Fruit fly (Drosophila melanogaster) whole organism, embryonic: Measurements from ENCODE around the gene Tasp1.

Source experiments
- Adf1 ChIP-seq: fragments of 200-800 bp; sonication (Bioruptor generic); IDR thresholded peaks from 2 replicates; pipeline ENCODE4 v1.3.6; 2022; ENCODE audit warnings: missing biosample characterization, missing genetic modification characterization
- Atf-2 ChIP-seq: fragments of 200-800 bp; sonication (Bioruptor generic); optimal IDR thresholded peaks from 2 replicates; lab custom pipeline; 2016; ENCODE audit warnings: missing biosample characterization, missing genetic modification characterization
- Atf6 ChIP-seq: fragments of 200-800 bp; sonication (Bioruptor generic); IDR thresholded peaks from 2 replicates; pipeline ENCODE4 v1.3.6; 2022; ENCODE audit warnings: missing biosample characterization, missing genetic modification characterization
- B-H2 ChIP-seq: fragments of 200-800 bp; sonication (Bioruptor generic); optimal IDR thresholded peaks from 2 replicates; lab custom pipeline; 2018; ENCODE audit warnings: missing biosample characterization, mild to moderate bottlenecking, missing genetic modification characterization
- CG10462 ChIP-seq: fragments of 200-800 bp; sonication (Bioruptor generic); optimal IDR thresholded peaks from 2 replicates; lab custom pipeline; 2016; ENCODE audit warnings: missing biosample characterization, missing genetic modification characterization
- CG10654 ChIP-seq: fragments of 200-800 bp; sonication (Bioruptor generic); optimal IDR thresholded peaks from 2 replicates; lab custom pipeline; 2016; ENCODE audit warnings: missing biosample characterization, missing genetic modification characterization
- CG1233 ChIP-seq: fragments of 200-800 bp; sonication (Bioruptor generic); optimal IDR thresholded peaks from 4 replicates; lab custom pipeline; 2018; ENCODE audit warnings: missing biosample characterization, mild to moderate bottlenecking, missing genetic modification characterization
- CG13894 ChIP-seq: fragments of 200-800 bp; sonication (Bioruptor generic); optimal IDR thresholded peaks from 3 replicates; lab custom pipeline; 2018; ENCODE audit warnings: missing biosample characterization, mild to moderate bottlenecking, missing genetic modification characterization, moderate library complexity
- CG14441 ChIP-seq: fragments of 200-800 bp; sonication (Bioruptor generic); IDR thresholded peaks from 2 replicates; pipeline ENCODE4 v1.3.6; 2022; ENCODE audit warnings: missing biosample characterization, missing genetic modification characterization
- CG14710 ChIP-seq: fragments of 200-800 bp; sonication (Bioruptor generic); optimal IDR thresholded peaks from 3 replicates; lab custom pipeline; 2019; ENCODE audit warnings: missing biosample characterization, mild to moderate bottlenecking, missing genetic modification characterization, moderate library complexity
- CG1647 ChIP-seq: fragments of 200-800 bp; sonication (Bioruptor generic); optimal IDR thresholded peaks from 3 replicates; lab custom pipeline; 2016; ENCODE audit warnings: missing biosample characterization, missing genetic modification characterization
- CG17385 ChIP-seq: fragments of 200-800 bp; sonication (Bioruptor generic); optimal IDR thresholded peaks from 3 replicates; lab custom pipeline; 2018; ENCODE audit warnings: missing biosample characterization, mild to moderate bottlenecking, missing genetic modification characterization
- CG2116 ChIP-seq: fragments of 200-800 bp; sonication (Bioruptor generic); optimal IDR thresholded peaks from 3 replicates; lab custom pipeline; 2018; ENCODE audit warnings: missing biosample characterization, mild to moderate bottlenecking, missing genetic modification characterization
- CG2120 ChIP-seq: fragments of 200-800 bp; sonication (Bioruptor generic); optimal IDR thresholded peaks from 3 replicates; lab custom pipeline; 2016; ENCODE audit warnings: missing biosample characterization, missing genetic modification characterization
- CG30403 ChIP-seq: fragments of 200-800 bp; sonication (Bioruptor generic); optimal IDR thresholded peaks from 3 replicates; lab custom pipeline; 2016; ENCODE audit warnings: missing biosample characterization, missing genetic modification characterization
- CG31388 ChIP-seq: fragments of 200-800 bp; sonication (Bioruptor generic); optimal IDR thresholded peaks from 2 replicates; lab custom pipeline; 2016; ENCODE audit warnings: missing biosample characterization, missing genetic modification characterization
- CG3163 ChIP-seq: fragments of 200-800 bp; sonication (Bioruptor generic); optimal IDR thresholded peaks from 3 replicates; lab custom pipeline; 2016; ENCODE audit warnings: missing biosample characterization, missing genetic modification characterization
- CG4617 ChIP-seq: fragments of 200-800 bp; sonication (Bioruptor generic); optimal IDR thresholded peaks from 3 replicates; lab custom pipeline; 2016; ENCODE audit warnings: missing biosample characterization, missing genetic modification characterization, borderline replicate concordance
- CG4820 ChIP-seq: fragments of 200-800 bp; sonication (Bioruptor generic); optimal IDR thresholded peaks from 3 replicates; lab custom pipeline; 2016; ENCODE audit warnings: missing biosample characterization, missing genetic modification characterization
- CG6175 ChIP-seq: fragments of 200-800 bp; sonication (Bioruptor generic); IDR thresholded peaks from 3 replicates; pipeline ENCODE4 v1.3.6; 2022; ENCODE audit warnings: missing biosample characterization, missing genetic modification characterization
- CG6254 ChIP-seq: fragments of 200-800 bp; sonication (Bioruptor generic); optimal IDR thresholded peaks from 3 replicates; lab custom pipeline; 2017; ENCODE audit warnings: mild to moderate bottlenecking, missing biosample characterization, missing genetic modification reagents, missing genetic modification characterization
- CG7745 ChIP-seq: fragments of 200-800 bp; sonication (Bioruptor generic); optimal IDR thresholded peaks from 2 replicates; lab custom pipeline; 2018; ENCODE audit warnings: missing biosample characterization, mild to moderate bottlenecking, missing genetic modification characterization, moderate library complexity
- CG7786 ChIP-seq: fragments of 200-800 bp; sonication (Bioruptor generic); optimal IDR thresholded peaks from 2 replicates; lab custom pipeline; 2016; ENCODE audit warnings: missing biosample characterization, missing genetic modification characterization
- D ChIP-seq, 2 experiments: fragments of 200-800 bp in 1 of 2; fragments of >200 bp in 1 of 2; sonication (Bioruptor generic) in 1 of 2; optimal IDR thresholded peaks; 2 replicates in 1 of 2; 3 replicates in 1 of 2; lab custom pipeline; 2017; ENCODE audit warnings: mild to moderate bottlenecking in 1 of 2, missing biosample characterization in 1 of 2, missing genetic modification characterization in 1 of 2, missing genetic modification reagents in 1 of 2
- D19B ChIP-seq: fragments of 200-800 bp; sonication (Bioruptor generic); optimal IDR thresholded peaks from 2 replicates; lab custom pipeline; 2017; ENCODE audit warnings: missing biosample characterization, mild to moderate bottlenecking, missing genetic modification characterization
- Deaf1 ChIP-seq: fragments of 200-800 bp; optimal IDR thresholded peaks from 3 replicates; lab custom pipeline; 2019; ENCODE audit warnings: missing biosample characterization, mild to moderate bottlenecking, missing genetic modification characterization, moderate library complexity
- E2f1 ChIP-seq: fragments of 200-800 bp; sonication (Bioruptor generic); IDR thresholded peaks from 2 replicates; pipeline ENCODE4 v1.3.6; 2022; ENCODE audit warnings: missing biosample characterization, missing genetic modification characterization
- Hmr ChIP-seq: fragments of 200-800 bp; sonication (Bioruptor generic); optimal IDR thresholded peaks from 3 replicates; lab custom pipeline; 2017; ENCODE audit warnings: mild to moderate bottlenecking, missing biosample characterization, missing genetic modification reagents, missing genetic modification characterization
- Hmx ChIP-seq: fragments of 200-800 bp; sonication (Bioruptor generic); optimal IDR thresholded peaks from 2 replicates; lab custom pipeline; 2016; ENCODE audit warnings: missing biosample characterization, missing genetic modification characterization
- Jarid2 ChIP-seq: fragments of 200-800 bp; sonication (Bioruptor generic); optimal IDR thresholded peaks from 3 replicates; lab custom pipeline; 2017; ENCODE audit warnings: mild to moderate bottlenecking, missing biosample characterization, missing genetic modification reagents, missing genetic modification characterization
- Kr ChIP-seq: fragments of 200-800 bp; sonication (Bioruptor generic); optimal IDR thresholded peaks from 2 replicates; lab custom pipeline; 2017; ENCODE audit warnings: missing biosample characterization, mild to moderate bottlenecking, missing genetic modification characterization
- Lim3 ChIP-seq: fragments of 200-800 bp; sonication (Bioruptor generic); IDR thresholded peaks from 2 replicates; pipeline ENCODE4 v1.3.6; 2022; ENCODE audit warnings: missing biosample characterization, missing genetic modification characterization
- Lpt ChIP-seq: fragments of >200 bp; optimal IDR thresholded peaks from 2 replicates; lab custom pipeline; 2018; ENCODE audit warnings: missing biosample characterization, missing genetic modification characterization
- Mrtf ChIP-seq: fragments of 200-800 bp; sonication (Bioruptor generic); IDR thresholded peaks from 3 replicates; pipeline ENCODE4 v1.3.6; 2022; ENCODE audit warnings: missing biosample characterization, missing genetic modification characterization
- Myb ChIP-seq: fragments of 200-800 bp; sonication (Bioruptor generic); optimal IDR thresholded peaks from 2 replicates; lab custom pipeline; 2016; ENCODE audit warnings: missing biosample characterization, missing genetic modification characterization
- Opbp ChIP-seq: fragments of 200-800 bp; sonication (Bioruptor generic); IDR thresholded peaks from 3 replicates; pipeline ENCODE4 v1.3.6; 2022; ENCODE audit warnings: missing biosample characterization, missing genetic modification characterization; ENCODE audit not compliant: partially characterized antibody
- Taf1 ChIP-seq: fragments of 200-800 bp; sonication (Bioruptor generic); IDR thresholded peaks from 2 replicates; pipeline ENCODE4 v1.3.6; 2022; ENCODE audit warnings: missing biosample characterization, missing genetic modification characterization
- br ChIP-seq: fragments of >200 bp; optimal IDR thresholded peaks from 2 replicates; lab custom pipeline; 2017
- dati ChIP-seq: fragments of 200-800 bp; sonication (Bioruptor generic); IDR thresholded peaks from 2 replicates; pipeline ENCODE4 v1.3.6; 2022; ENCODE audit warnings: missing biosample characterization, missing genetic modification characterization
- dmrt11E ChIP-seq: fragments of 200-800 bp; sonication (Bioruptor generic); optimal IDR thresholded peaks from 3 replicates; lab custom pipeline; 2018; ENCODE audit warnings: missing biosample characterization, mild to moderate bottlenecking, missing genetic modification characterization, moderate library complexity
- esg ChIP-seq: fragments of 200-800 bp; sonication (Bioruptor generic); conservative IDR thresholded peaks from 2 replicates; pipeline ENCODE4 v1.3.6; 2022; ENCODE audit warnings: missing biosample characterization, missing genetic modification characterization
- ham ChIP-seq: fragments of 200-800 bp; sonication (Bioruptor generic); IDR thresholded peaks from 2 replicates; pipeline ENCODE4 v1.3.6; 2022; ENCODE audit warnings: missing biosample characterization, missing genetic modification characterization
- nerfin-1 ChIP-seq: fragments of 200-800 bp; sonication (Bioruptor generic); optimal IDR thresholded peaks from 3 replicates; lab custom pipeline; 2019; ENCODE audit warnings: missing biosample characterization, mild to moderate bottlenecking, missing genetic modification characterization, moderate library complexity
- nerfin-2 ChIP-seq: fragments of 200-800 bp; sonication (Bioruptor generic); IDR thresholded peaks from 2 replicates; pipeline ENCODE4 v1.3.6; 2022; ENCODE audit warnings: missing biosample characterization, missing genetic modification characterization; ENCODE audit not compliant: partially characterized antibody
- pita ChIP-seq: fragments of 200-800 bp; sonication (Bioruptor generic); optimal IDR thresholded peaks from 2 replicates; lab custom pipeline; 2017; ENCODE audit warnings: missing biosample characterization, mild to moderate bottlenecking, missing genetic modification characterization
- ro ChIP-seq: fragments of 200-800 bp; sonication (Bioruptor generic); IDR thresholded peaks from 2 replicates; pipeline ENCODE4 v1.3.6; 2022; ENCODE audit warnings: missing biosample characterization, missing genetic modification characterization
- sug ChIP-seq: fragments of 200-800 bp; optimal IDR thresholded peaks from 2 replicates; lab custom pipeline; 2019; ENCODE audit warnings: missing biosample characterization, mild to moderate bottlenecking, missing genetic modification characterization, moderate library complexity
- zen ChIP-seq: fragments of 200-800 bp; sonication (Bioruptor generic); optimal IDR thresholded peaks from 3 replicates; lab custom pipeline; 2018; ENCODE audit warnings: missing biosample characterization, mild to moderate bottlenecking, missing genetic modification characterization, moderate library complexity
- zf30C ChIP-seq: fragments of 200-800 bp; sonication (Bioruptor generic); optimal IDR thresholded peaks from 3 replicates; lab custom pipeline; 2018; ENCODE audit warnings: missing biosample characterization, mild to moderate bottlenecking, missing genetic modification characterization

Gene Tasp1

DNA sequence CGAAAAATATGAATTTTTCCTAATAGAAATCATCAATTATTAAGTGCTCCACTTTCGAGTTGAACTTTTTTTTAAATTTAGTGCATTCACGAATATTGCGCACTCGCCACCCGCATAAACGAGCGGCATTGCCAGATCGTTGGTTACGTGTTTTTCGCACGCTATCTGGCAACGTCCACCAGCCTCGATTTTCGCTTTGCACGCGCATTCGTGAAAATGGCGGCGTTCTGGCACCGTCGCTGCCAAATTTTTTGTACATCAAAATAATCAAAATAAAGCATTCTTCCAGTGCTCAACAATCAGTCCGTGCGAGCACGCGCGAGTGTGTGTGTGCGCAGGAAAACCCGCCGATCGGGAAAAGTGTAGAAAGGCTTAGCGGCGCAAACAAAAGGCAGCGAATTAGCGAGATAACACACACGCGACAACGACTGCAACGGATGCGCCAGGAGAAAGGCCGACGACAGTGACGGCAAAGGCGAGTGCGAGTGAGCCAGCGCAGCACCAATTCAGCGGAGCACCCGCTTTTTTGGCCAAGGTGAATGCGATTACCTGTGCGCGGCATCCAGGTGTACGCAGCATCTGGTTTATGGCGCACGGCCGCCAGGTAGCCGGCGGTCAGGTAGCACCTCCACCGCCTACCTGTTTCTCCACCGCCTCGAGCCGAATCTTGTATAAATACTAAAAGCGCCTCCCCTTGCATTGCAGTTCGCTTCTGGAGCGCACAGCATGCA, 26.4 kb upstream of the Tasp1 start (continued):
- TF ChIP-seq Opbp (GFP tag; lab: Robert Waterston, UW) (peak; percentile 79; the same call in 2 of the 3 replicates), CG2120 (GFP tag; lab: Kevin White, UChicago) (peak; percentile 93), CG6254 (GFP tag; lab: Kevin White, UChicago) (peak; percentile 55), Adf1 (GFP tag; lab: Robert Waterston, UW) (peak; percentile 68), D (optimal IDR thresholded peaks at IDR 0.05; lab: Kevin White, UChicago) (no peak), D (GFP tag; optimal IDR thresholded peaks at IDR 0.05; lab: Kevin White, UChicago) (peak; percentile 58), CG17385 (GFP tag; lab: Kevin White, UChicago) (no peak), dmrt11E (tag; lab: Kevin White, UChicago) (peak; percentile 66), CG14710 (tag; lab: Kevin White, UChicago) (peak; percentile 73), Mrtf (peak; percentile 61; the same call in 1 of the 3 replicates), Hmx (GFP tag; lab: Kevin White, UChicago) (peak; percentile 68), esg (peak; percentile 75), Taf1 (GFP tag; lab: Robert Waterston, UW) (peak; percentile 22; the same call in 1 of the 2 replicates), Jarid2 (GFP tag; lab: Kevin White, UChicago) (no peak), CG2116 (peak; percentile 73), CG31388 (no peak), Myb (GFP tag; lab: Kevin White, UChicago) (peak; percentile 33), CG4820 (peak; percentile 100), Atf-2 (GFP tag; lab: Kevin White, UChicago) (peak; percentile 73), ham (GFP tag; lab: Robert Waterston, UW) (no peak), Deaf1 (no peak), br (lab: Kevin White, UChicago) (no peak), D19B (no peak), B-H2 (GFP tag; lab: Kevin White, UChicago) (peak; percentile 83), CG7786 (GFP tag; lab: Kevin White, UChicago) (peak; percentile 78), sug (peak; percentile 84), Lpt (GFP tag; lab: Kevin White, UChicago) (no peak), pita (GFP tag; lab: Kevin White, UChicago) (no peak), Kr (no peak), CG1647 (GFP tag; lab: Kevin White, UChicago) (peak; percentile 57), CG30403 (GFP tag; lab: Kevin White, UChicago) (peak; percentile 90), CG1233 (GFP tag; lab: Kevin White, UChicago) (peak; percentile 79), zf30C (GFP tag; lab: Kevin White, UChicago) (no peak), CG10462 (peak; percentile 33), Lim3 (GFP tag; lab: Robert Waterston, UW) (no peak), Hmr (no peak), CG3163 (GFP tag; lab: Kevin White, UChicago) (peak; percentile 76), CG14441 (peak; percentile 77), CG4617 (peak; percentile 88), CG10654 (peak; percentile 77), Atf6 (GFP tag; lab: Robert Waterston, UW) (peak; percentile 85), ro (no peak), E2f1 (GFP tag; lab: Robert Waterston, UW) (peak; percentile 75), nerfin-1 (tag; lab: Kevin White, UChicago) (peak; percentile 78), nerfin-2 (peak; percentile 35; the same call in 1 of the 2 replicates), zen (tag; lab: Kevin White, UChicago) (peak; percentile 9), CG7745 (tag; lab: Kevin White, UChicago) (no peak), dati (GFP tag; lab: Robert Waterston, UW) (peak; percentile 30; the same call in 1 of the 2 replicates), CG6175 (GFP tag; lab: Robert Waterston, UW) (no peak), CG13894 (tag; lab: Kevin White, UChicago) (no peak)
